Worm (Caenorhabditis elegans) whole organism, L1 larva: Measurements from ENCODE around the gene ctsa-3.2.

Experiments used
- C04F5.9 ChIP-seq: sonication (generic microtip); optimal IDR thresholded peaks from 2 replicates; lab custom pipeline; 2016; ENCODE audit warnings: missing genetic modification characterization, missing compliant biosample characterization
- C16A3.4 ChIP-seq: fragments of 150-350 bp; optimal IDR thresholded peaks from 2 replicates; lab custom pipeline; 2014; ENCODE audit warnings: missing biosample characterization, missing genetic modification characterization
- C34B4.2 ChIP-seq: sonication (generic microtip); optimal IDR thresholded peaks from 2 replicates; lab custom pipeline; 2017; ENCODE audit warnings: mild to moderate bottlenecking, missing genetic modification characterization, missing compliant biosample characterization
- Y116A8C.19 ChIP-seq: sonication (generic microtip); optimal IDR thresholded peaks from 2 replicates; lab custom pipeline; 2016; ENCODE audit warnings: missing compliant biosample characterization, missing genetic modification characterization, borderline replicate concordance
- aha-1 ChIP-seq: fragments of 150-350 bp; optimal IDR thresholded peaks from 2 replicates; lab custom pipeline; 2014; ENCODE audit warnings: missing biosample characterization, missing genetic modification characterization
- blmp-1 ChIP-seq: fragments of 150-350 bp; optimal IDR thresholded peaks from 2 replicates; lab custom pipeline; 2014; ENCODE audit warnings: missing biosample characterization, missing genetic modification characterization
- ceh-8 ChIP-seq: fragments of 200-800 bp; sonication (Bioruptor generic); optimal IDR thresholded peaks from 2 replicates; lab custom pipeline; 2018; ENCODE audit warnings: mild to moderate bottlenecking, missing genetic modification characterization, moderate library complexity, missing compliant biosample characterization
- ceh-82 ChIP-seq, 3 experiments: fragments of 150-350 bp in 1 of 3; sonication (generic microtip) in 2 of 3; optimal IDR thresholded peaks; 2 replicates each; lab custom pipeline; 2014 to 2017; ENCODE audit warnings: missing biosample characterization in 3 of 3, missing genetic modification characterization in 3 of 3
- ceh-88 ChIP-seq: fragments of 200-800 bp; sonication (Bioruptor generic); IDR thresholded peaks from 2 replicates; pipeline ENCODE4 v1.3.6; 2022; ENCODE audit warnings: missing genetic modification characterization, missing compliant biosample characterization
- ces-1 ChIP-seq: fragments of 150-350 bp; optimal IDR thresholded peaks from 2 replicates; lab custom pipeline; 2014; ENCODE audit warnings: missing biosample characterization, missing genetic modification reagents, missing genetic modification characterization
- efl-1 ChIP-seq, 4 experiments: fragments of 150-350 bp; optimal IDR thresholded peaks in 3 of 4; peaks in 1 of 4; 1 replicate in 1 of 4; 2 replicates in 3 of 4; lab custom pipeline; 2014; ENCODE audit warnings: missing biosample characterization in 2 of 4, missing genetic modification characterization in 2 of 4, missing genetic modification reagents in 2 of 4
- efl-3 ChIP-seq: fragments of 200-800 bp; sonication (Bioruptor generic); optimal IDR thresholded peaks from 2 replicates; lab custom pipeline; 2018; ENCODE audit warnings: mild to moderate bottlenecking, missing genetic modification characterization, missing compliant biosample characterization
- egl-13 ChIP-seq: sonication (generic microtip); optimal IDR thresholded peaks from 2 replicates; lab custom pipeline; 2016; ENCODE audit warnings: missing genotype, missing genetic modification reagents, missing genetic modification characterization, missing compliant biosample characterization
- fkh-8 ChIP-seq: sonication (generic microtip); optimal IDR thresholded peaks from 2 replicates; lab custom pipeline; 2016; ENCODE audit warnings: mild to moderate bottlenecking, missing genetic modification characterization, missing compliant biosample characterization
- fos-1 ChIP-seq: fragments of 150-350 bp; optimal IDR thresholded peaks from 2 replicates; lab custom pipeline; 2014; ENCODE audit warnings: missing biosample characterization, missing genetic modification characterization
- grh-1 ChIP-seq: fragments of 200-800 bp; sonication (Bioruptor generic); IDR thresholded peaks from 2 replicates; pipeline ENCODE4 v1.3.6; 2022; ENCODE audit warnings: missing genetic modification reagents, missing genetic modification characterization, missing compliant biosample characterization
- hpl-2 ChIP-seq: fragments of 150-350 bp; optimal IDR thresholded peaks from 2 replicates; lab custom pipeline; 2014; ENCODE audit warnings: missing biosample characterization, missing genetic modification reagents, missing genetic modification characterization
- jun-1 ChIP-seq: fragments of 150-350 bp; optimal IDR thresholded peaks from 2 replicates; lab custom pipeline; 2014; ENCODE audit warnings: missing biosample characterization, missing genetic modification reagents, missing genetic modification characterization
- lin-13 ChIP-seq: fragments of 150-350 bp; optimal IDR thresholded peaks from 2 replicates; lab custom pipeline; 2014; ENCODE audit warnings: missing biosample characterization, missing genetic modification reagents, missing genetic modification characterization
- lin-35 ChIP-seq, 2 experiments: fragments of 150-350 bp; optimal IDR thresholded peaks; 2 replicates each; lab custom pipeline; 2014; ENCODE audit warnings: missing biosample characterization in 2 of 2, missing genetic modification characterization in 2 of 2, missing genetic modification reagents in 2 of 2
- lin-39 ChIP-seq: fragments of 150-350 bp; optimal IDR thresholded peaks from 2 replicates; lab custom pipeline; 2014; ENCODE audit warnings: missing biosample characterization, missing genetic modification reagents, missing genetic modification characterization
- lir-3 ChIP-seq: sonication (generic microtip); optimal IDR thresholded peaks from 2 replicates; lab custom pipeline; 2016; ENCODE audit warnings: mild to moderate bottlenecking, missing genetic modification characterization, moderate library complexity, missing compliant biosample characterization; ENCODE audit not compliant: poor library complexity
- mab-9 ChIP-seq: fragments of 200-800 bp; sonication (Bioruptor generic); IDR thresholded peaks from 2 replicates; pipeline ENCODE4 v1.3.6; 2022; ENCODE audit warnings: missing genetic modification reagents, missing genetic modification characterization, missing compliant biosample characterization
- mdl-1 ChIP-seq, 2 experiments: fragments of 150-350 bp; optimal IDR thresholded peaks; 2 replicates each; lab custom pipeline; 2014 to 2017; ENCODE audit warnings: missing biosample characterization in 2 of 2, missing genetic modification characterization in 2 of 2, inconsistent platforms in 1 of 2
- mep-1 ChIP-seq: fragments of 150-350 bp; optimal IDR thresholded peaks from 2 replicates; lab custom pipeline; 2014; ENCODE audit warnings: missing biosample characterization, missing genetic modification characterization
- nhr-11 ChIP-seq: fragments of 150-350 bp; optimal IDR thresholded peaks from 2 replicates; lab custom pipeline; 2014; ENCODE audit warnings: missing biosample characterization, missing genetic modification characterization
- nhr-12 ChIP-seq: sonication (generic microtip); optimal IDR thresholded peaks from 2 replicates; lab custom pipeline; 2017; ENCODE audit warnings: missing biosample characterization, missing genetic modification characterization
- nhr-20 ChIP-seq: sonication (generic microtip); optimal IDR thresholded peaks from 2 replicates; lab custom pipeline; 2016; ENCODE audit warnings: mild to moderate bottlenecking, missing genetic modification characterization, missing compliant biosample characterization
- nhr-237 ChIP-seq: fragments of 150-350 bp; optimal IDR thresholded peaks from 2 replicates; lab custom pipeline; 2014; ENCODE audit warnings: missing biosample characterization, missing genetic modification characterization
- nhr-76 ChIP-seq: sonication (generic microtip); optimal IDR thresholded peaks from 2 replicates; lab custom pipeline; 2017; ENCODE audit warnings: missing biosample characterization, missing genetic modification characterization
- nhr-85 ChIP-seq: sonication (generic microtip); peaks from one replicate; lab custom pipeline; 2016; ENCODE audit warnings: missing genetic modification characterization, inconsistent platforms, missing compliant biosample characterization
- pax-3 ChIP-seq: fragments of 200-800 bp; sonication (Bioruptor generic); optimal IDR thresholded peaks from 2 replicates; lab custom pipeline; 2018; ENCODE audit warnings: mild to moderate bottlenecking, missing genetic modification characterization, moderate library complexity, missing compliant biosample characterization
- snpc-4 ChIP-seq: fragments of 150-350 bp; optimal IDR thresholded peaks from 2 replicates; lab custom pipeline; 2014; ENCODE audit warnings: missing biosample characterization, missing genetic modification characterization
- sox-4 ChIP-seq: sonication (generic microtip); optimal IDR thresholded peaks from 2 replicates; lab custom pipeline; 2016; ENCODE audit warnings: missing genetic modification characterization, missing compliant biosample characterization
- unc-130 ChIP-seq: fragments of 150-350 bp; optimal IDR thresholded peaks from 2 replicates; lab custom pipeline; 2017; ENCODE audit warnings: missing biosample characterization, missing genetic modification characterization, inconsistent platforms
- unc-30 ChIP-seq: sonication (generic microtip); optimal IDR thresholded peaks from 2 replicates; lab custom pipeline; 2017; ENCODE audit warnings: missing biosample characterization, missing genetic modification characterization
- unc-62 ChIP-seq: fragments of 150-350 bp; optimal IDR thresholded peaks from 2 replicates; lab custom pipeline; 2014; ENCODE audit warnings: missing biosample characterization, missing genetic modification reagents, missing genetic modification characterization
- vab-15 ChIP-seq: sonication (generic microtip); optimal IDR thresholded peaks from 2 replicates; lab custom pipeline; 2017; ENCODE audit warnings: missing genotype, mild to moderate bottlenecking, missing genetic modification characterization, missing compliant biosample characterization
- zag-1 ChIP-seq: fragments of 150-350 bp; optimal IDR thresholded peaks from 2 replicates; lab custom pipeline; 2014; ENCODE audit warnings: missing biosample characterization, missing genetic modification characterization
- zip-4 ChIP-seq: fragments of 200-800 bp; sonication (Bioruptor generic); optimal IDR thresholded peaks from 2 replicates; lab custom pipeline; 2018; ENCODE audit warnings: mild to moderate bottlenecking, missing genetic modification characterization, moderate library complexity, missing compliant biosample characterization
- ztf-11 ChIP-seq, 2 experiments: sonication (generic microtip); optimal IDR thresholded peaks; 2 replicates each; lab custom pipeline; 2016 to 2017; ENCODE audit warnings: missing genetic modification characterization in 2 of 2, missing biosample characterization in 1 of 2, missing compliant biosample characterization in 1 of 2
- ztf-4 ChIP-seq: fragments of 150-350 bp; optimal IDR thresholded peaks from 2 replicates; lab custom pipeline; 2014; ENCODE audit warnings: missing biosample characterization, missing genetic modification characterization

ctsa-3.2 gene

ce11 chrII:9874508-9875229 is at the start of gene ctsa-3.2, which contains the start of gene chil-2:
ctsa-3.2 (plus strand) TSS chrII:9875179.
chil-2 (minus strand) TSS chrII:9874608.
- TF ChIP-seq nhr-85 (no peak), fos-1 (tag; lab: Kevin White, UChicago) (no peak), efl-3 (no peak), snpc-4 (tag; lab: Kevin White, UChicago) (no peak), mdl-1 (tag; optimal IDR thresholded peaks at IDR 0.05; lab: Kevin White, UChicago) (no peak), egl-13 (no peak), ztf-11 (tag; optimal IDR thresholded peaks at IDR 0.05; lab: Kevin White, UChicago) (no peak), unc-30 (tag; lab: Kevin White, UChicago) (no peak), lin-39 (tag; lab: Kevin White, UChicago) (no peak), zag-1 (tag; lab: Kevin White, UChicago) (no peak), nhr-12 (tag; lab: Kevin White, UChicago) (no peak), mep-1 (no peak), nhr-237 (tag; lab: Kevin White, UChicago) (no peak), unc-130 (no peak), blmp-1 (tag; lab: Kevin White, UChicago) (no peak), ceh-88 (GFP tag; lab: Robert Waterston, UW) (no peak), nhr-76 (tag; lab: Kevin White, UChicago) (no peak), ces-1 (no peak)

ce11 chrII:9826946-9827345 is 48.0 kb upstream of the ctsa-3.2 start:
- TF ChIP-seq ceh-82 (tag; optimal IDR thresholded peaks at IDR 0.05; lab: Kevin White, UChicago) (no peak), pax-3 (tag; lab: Kevin White, UChicago) (no peak), vab-15 (tag; lab: Kevin White, UChicago) (no peak), fkh-8 (no peak), efl-1 (optimal IDR thresholded peaks at IDR 0.05; lab: Kevin White, UChicago) (no peak), efl-1 (GFP tag; optimal IDR thresholded peaks at IDR 0.05 in 1 of 2; lab: Kevin White, UChicago) (peak in 1 of 2 experiments; percentile 59)

ce11 chrII:9827852-9828251 is 47.1 kb upstream of the ctsa-3.2 start, which contains the start of gene eyg-1:
eyg-1 (minus strand) TSS chrII:9827952.
- TF ChIP-seq aha-1 (tag; lab: Kevin White, UChicago) (no peak), ceh-8 (GFP tag; lab: Kevin White, UChicago) (no peak), C34B4.2 (tag; lab: Kevin White, UChicago) (no peak), hpl-2 (no peak), unc-62 (GFP tag; lab: Kevin White, UChicago) (no peak), nhr-76 (tag; lab: Kevin White, UChicago) (no peak), lin-35 (GFP tag; optimal IDR thresholded peaks at IDR 0.05; lab: Kevin White, UChicago) (no peak)
- TF ChIP-seq, all 84 proteins: peak for 0

- TF ChIP-seq nhr-237 (tag; lab: Kevin White, UChicago) (no peak), blmp-1 (tag; lab: Kevin White, UChicago) (no peak), ztf-4 (tag; lab: Kevin White, UChicago) (no peak), jun-1 (tag; lab: Kevin White, UChicago) (no peak), grh-1 (GFP tag; lab: Robert Waterston, UW) (no peak), zip-4 (GFP tag; lab: Kevin White, UChicago) (no peak), sox-4 (no peak), nhr-11 (tag; lab: Kevin White, UChicago) (no peak), lin-35 (GFP tag; optimal IDR thresholded peaks at IDR 0.05; lab: Kevin White, UChicago) (no peak), lir-3 (tag; lab: Kevin White, UChicago) (no peak), nhr-20 (tag; lab: Kevin White, UChicago) (no peak), C16A3.4 (tag; lab: Kevin White, UChicago) (no peak), nhr-85 (no peak), Y116A8C.19 (tag; lab: Kevin White, UChicago) (no peak), C04F5.9 (tag; lab: Kevin White, UChicago) (no peak), lin-13 (GFP tag; lab: Kevin White, UChicago) (no peak), mab-9 (GFP tag; lab: Robert Waterston, UW) (no peak), efl-3 (no peak)
These were observed 46.5 kb upstream of the ctsa-3.2 start for ce11 chrII:9828502-9828901.
